Worm (Caenorhabditis elegans): ENCODE measurements around the gene R10F2.5.

DNA sequence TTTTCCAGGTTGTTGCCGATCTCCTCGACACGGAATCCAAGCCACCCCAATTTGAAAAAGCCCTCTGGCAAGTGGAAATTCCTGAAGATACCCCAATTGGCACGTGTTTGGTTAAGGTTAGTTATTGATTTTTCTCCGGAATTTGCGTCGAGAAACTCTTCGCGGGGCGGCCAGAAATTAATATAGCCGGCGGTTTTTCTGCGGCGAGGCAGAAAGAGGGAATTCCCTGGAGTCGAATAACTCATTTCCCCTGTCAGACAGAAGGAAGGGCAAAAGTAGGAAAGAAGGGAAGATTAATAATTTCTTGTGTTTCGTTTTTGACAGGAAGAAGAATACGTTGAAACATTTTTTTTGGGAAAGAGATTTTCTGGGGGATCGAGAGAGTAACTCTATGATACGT lies 5.9 kb downstream of the R10F2.5 start:
- TF ChIP-seq him-1 (tag; optimal IDR thresholded peaks at IDR 0.05) (no peak), W03F9.2 (tag; optimal IDR thresholded peaks at IDR 0.05) (no peak)

Measured in whole organism, L4/young adult.